Worm (Caenorhabditis elegans) whole organism, L4 larva: ENCODE results near the gene M05D6.9.

Experiments used
- R02D3.7 ChIP-seq: fragments of 150-350 bp; sonication (generic microtip); optimal IDR thresholded peaks from 3 replicates; lab custom pipeline; 2014; ENCODE audit warnings: missing biosample characterization, missing genetic modification characterization
- T26A8.4 ChIP-seq: fragments of 200-800 bp; sonication (Bioruptor generic); IDR thresholded peaks from 2 replicates; pipeline ENCODE4 v1.3.6; 2022; ENCODE audit warnings: missing genetic modification characterization, missing compliant biosample characterization
- aha-1 ChIP-seq: fragments of 150-350 bp; peaks from one replicate; lab custom pipeline; 2014; ENCODE audit warnings: missing biosample characterization, missing genetic modification characterization
- aly-2 ChIP-seq: sonication (generic microtip); optimal IDR thresholded peaks from 2 replicates; lab custom pipeline; 2018; ENCODE audit warnings: missing biosample characterization, missing genetic modification characterization
- ama-1 ChIP-seq: fragments of 150-350 bp; optimal IDR thresholded peaks from 2 replicates; lab custom pipeline; 2014; ENCODE audit warnings: inconsistent platforms, mixed read lengths
- attf-4 ChIP-seq: sonication (generic microtip); optimal IDR thresholded peaks from 3 replicates; lab custom pipeline; 2017; ENCODE audit warnings: missing biosample characterization, missing genetic modification characterization
- ceh-28 ChIP-seq: fragments of 150-350 bp; optimal IDR thresholded peaks from 2 replicates; lab custom pipeline; 2014; ENCODE audit warnings: missing biosample characterization, missing genetic modification reagents, missing genetic modification characterization
- ceh-82 ChIP-seq: sonication (generic microtip); optimal IDR thresholded peaks from 2 replicates; lab custom pipeline; 2017; ENCODE audit warnings: missing biosample characterization, missing genetic modification characterization
- ctbp-1 ChIP-seq: fragments of 200-800 bp; sonication (Bioruptor generic); IDR thresholded peaks from 2 replicates; pipeline ENCODE4 v1.3.6; 2022; ENCODE audit warnings: missing genetic modification reagents, missing genetic modification characterization, missing compliant biosample characterization
- daf-16 ChIP-seq, 3 experiments: sonication (generic microtip); optimal IDR thresholded peaks; 2 replicates each; lab custom pipeline; 2016 to 2017; ENCODE audit warnings: missing genetic modification characterization in 3 of 3, missing genetic modification reagents in 3 of 3, mild to moderate bottlenecking in 2 of 3, missing compliant biosample characterization in 2 of 3, missing biosample characterization in 1 of 3, moderate library complexity in 1 of 3
- daf-19 ChIP-seq: fragments of 200-800 bp; sonication (Bioruptor generic); conservative IDR thresholded peaks from 2 replicates; pipeline ENCODE4 v1.3.6; 2022; ENCODE audit warnings: missing genetic modification characterization, missing compliant biosample characterization
- dmd-8 ChIP-seq: fragments of 200-800 bp; sonication (Bioruptor generic); IDR thresholded peaks from 2 replicates; pipeline ENCODE4 v1.3.6; 2022; ENCODE audit warnings: missing genetic modification characterization, missing compliant biosample characterization
- fos-1 ChIP-seq: fragments of 150-350 bp; optimal IDR thresholded peaks from 2 replicates; lab custom pipeline; 2014; ENCODE audit warnings: missing biosample characterization, missing genetic modification characterization
- gei-8 ChIP-seq: fragments of 200-800 bp; sonication (Bioruptor generic); optimal IDR thresholded peaks from 2 replicates; lab custom pipeline; 2018; ENCODE audit warnings: mild to moderate bottlenecking, missing genetic modification characterization, missing compliant biosample characterization
- hif-1 ChIP-seq, 2 experiments: sonication (generic microtip); optimal IDR thresholded peaks; 2 replicates each; lab custom pipeline; 2016 to 2017; ENCODE audit warnings: missing compliant biosample characterization in 2 of 2, missing genetic modification characterization in 2 of 2, missing genetic modification reagents in 2 of 2, missing genotype in 2 of 2, mild to moderate bottlenecking in 1 of 2
- hlh-11 ChIP-seq: fragments of 200-800 bp; sonication (Bioruptor generic); optimal IDR thresholded peaks from 2 replicates; lab custom pipeline; 2018; ENCODE audit warnings: mild to moderate bottlenecking, missing genetic modification characterization, missing compliant biosample characterization
- hlh-30 ChIP-seq: sonication (generic microtip); optimal IDR thresholded peaks from 2 replicates; lab custom pipeline; 2017; ENCODE audit warnings: antibody characterized with exemption, mild to moderate bottlenecking, missing genetic modification characterization, missing compliant biosample characterization; ENCODE audit not compliant: insufficient read depth
- lin-1 ChIP-seq: fragments of 200-800 bp; sonication (Bioruptor generic); IDR thresholded peaks from 2 replicates; pipeline ENCODE4 v1.3.6; 2022; ENCODE audit warnings: missing genetic modification reagents, missing genetic modification characterization, missing compliant biosample characterization
- lin-15B ChIP-seq: fragments of 150-350 bp; sonication (generic microtip); optimal IDR thresholded peaks from 3 replicates; lab custom pipeline; 2014; ENCODE audit warnings: missing biosample characterization, missing genetic modification characterization
- lin-39 ChIP-seq: fragments of 150-350 bp; optimal IDR thresholded peaks from 2 replicates; lab custom pipeline; 2014; ENCODE audit warnings: missing biosample characterization, missing genetic modification reagents, missing genetic modification characterization
- lir-3 ChIP-seq: sonication (generic microtip); optimal IDR thresholded peaks from 2 replicates; lab custom pipeline; 2016; ENCODE audit warnings: mild to moderate bottlenecking, missing genetic modification characterization, missing compliant biosample characterization
- madf-5 ChIP-seq, 2 experiments: fragments of 200-800 bp; sonication (Bioruptor generic); IDR thresholded peaks; 2 replicates each; pipeline ENCODE4 v1.3.6; 2022; ENCODE audit warnings: missing compliant biosample characterization in 2 of 2, missing genetic modification characterization in 2 of 2
- mes-2 ChIP-seq: sonication (generic microtip); optimal IDR thresholded peaks from 2 replicates; lab custom pipeline; 2016; ENCODE audit warnings: missing genotype, mild to moderate bottlenecking, missing genetic modification characterization, missing compliant biosample characterization; ENCODE audit not compliant: poor library complexity, severe bottlenecking
- mxl-3 ChIP-seq: fragments of 200-800 bp; sonication (Bioruptor generic); optimal IDR thresholded peaks from 2 replicates; lab custom pipeline; 2018; ENCODE audit warnings: mild to moderate bottlenecking, missing genetic modification characterization, missing compliant biosample characterization
- nhr-102 ChIP-seq: sonication (generic microtip); optimal IDR thresholded peaks from 2 replicates; lab custom pipeline; 2016; ENCODE audit warnings: mild to moderate bottlenecking, missing genetic modification characterization, moderate library complexity, missing compliant biosample characterization
- nhr-111 ChIP-seq: fragments of 200-800 bp; sonication (Bioruptor generic); optimal IDR thresholded peaks from 2 replicates; lab custom pipeline; 2018; ENCODE audit warnings: mild to moderate bottlenecking, missing genetic modification characterization, missing compliant biosample characterization
- nhr-25 ChIP-seq: sonication (generic microtip); optimal IDR thresholded peaks from 2 replicates; lab custom pipeline; 2017; ENCODE audit warnings: missing genetic modification characterization, mild to moderate bottlenecking, missing compliant biosample characterization, antibody characterized with exemption, moderate library complexity, borderline replicate concordance; ENCODE audit not compliant: insufficient read depth
- nhr-28 ChIP-seq: fragments of 150-350 bp; optimal IDR thresholded peaks from 2 replicates; lab custom pipeline; 2014; ENCODE audit warnings: missing biosample characterization, missing genetic modification characterization
- nhr-42 ChIP-seq: fragments of 200-800 bp; sonication (Bioruptor generic); IDR thresholded peaks from 2 replicates; pipeline ENCODE4 v1.3.6; 2022; ENCODE audit warnings: missing genetic modification characterization, missing compliant biosample characterization
- nhr-6 ChIP-seq: fragments of 150-350 bp; optimal IDR thresholded peaks from 2 replicates; lab custom pipeline; 2014; ENCODE audit warnings: missing biosample characterization, missing genetic modification characterization
- nhr-76 ChIP-seq: fragments of 150-350 bp; optimal IDR thresholded peaks from 2 replicates; lab custom pipeline; 2014; ENCODE audit warnings: missing biosample characterization, missing genetic modification characterization
- nhr-77 ChIP-seq: fragments of 150-350 bp; optimal IDR thresholded peaks from 2 replicates; lab custom pipeline; 2014; ENCODE audit warnings: missing biosample characterization, missing genetic modification characterization
- php-3 ChIP-seq: fragments of 200-800 bp; sonication (Bioruptor generic); IDR thresholded peaks from 2 replicates; pipeline ENCODE4 v1.3.6; 2022; ENCODE audit warnings: missing genetic modification reagents, missing genetic modification characterization, missing compliant biosample characterization
- sdz-12 ChIP-seq: fragments of 200-800 bp; sonication (Bioruptor generic); optimal IDR thresholded peaks from 2 replicates; lab custom pipeline; 2018; ENCODE audit warnings: mild to moderate bottlenecking, missing genetic modification characterization, missing compliant biosample characterization
- skn-1 ChIP-seq: fragments of 150-350 bp; optimal IDR thresholded peaks from 2 replicates; lab custom pipeline; 2014; ENCODE audit warnings: missing biosample characterization, missing genetic modification characterization
- unc-62 ChIP-seq, 3 experiments: fragments of 150-350 bp in 1 of 3; sonication (generic microtip); optimal IDR thresholded peaks in 2 of 3; peaks in 1 of 3; 1 replicate in 1 of 3; 2 replicates in 2 of 3; lab custom pipeline; 2014 to 2017; ENCODE audit warnings: missing biosample characterization in 3 of 3, missing genetic modification characterization in 3 of 3, missing genetic modification reagents in 3 of 3, missing genotype in 1 of 3
- zfp-3 ChIP-seq: fragments of 200-800 bp; sonication (Bioruptor generic); conservative IDR thresholded peaks from 2 replicates; pipeline ENCODE4 v1.3.6; 2022; ENCODE audit warnings: missing genetic modification reagents, missing genetic modification characterization, missing compliant biosample characterization
- zip-11 ChIP-seq: fragments of 200-800 bp; sonication (Bioruptor generic); IDR thresholded peaks from 2 replicates; pipeline ENCODE4 v1.3.6; 2022; ENCODE audit warnings: missing genetic modification characterization, missing compliant biosample characterization
- zip-2 ChIP-seq: fragments of 150-350 bp; optimal IDR thresholded peaks from 2 replicates; lab custom pipeline; 2014; ENCODE audit warnings: missing biosample characterization, missing genetic modification characterization

M05D6.9 gene

DNA sequence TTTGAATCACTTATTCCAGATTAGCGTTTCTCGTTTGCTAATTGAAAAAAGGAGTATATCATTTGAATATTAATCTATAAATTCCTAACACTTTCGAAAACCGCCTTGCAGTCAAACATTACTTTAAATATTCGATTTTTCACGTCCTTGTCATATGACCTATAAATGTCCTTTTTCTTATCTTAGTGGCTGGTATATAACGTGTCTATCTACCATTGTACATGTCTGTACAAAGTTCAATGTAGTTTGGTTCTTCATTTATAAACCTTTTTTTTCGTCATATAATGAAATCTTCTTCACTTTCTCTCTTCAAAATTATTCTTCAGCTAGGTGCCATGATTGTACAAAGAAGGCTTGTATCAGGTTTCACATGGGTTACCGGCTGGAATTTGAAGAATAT is 8.5 kb upstream of the M05D6.9 start, which contains the start of gene gbh-2 (continued):
- TF ChIP-seq attf-4, result no peak
- TF ChIP-seq, all 104 proteins: peak for 21

DNA sequence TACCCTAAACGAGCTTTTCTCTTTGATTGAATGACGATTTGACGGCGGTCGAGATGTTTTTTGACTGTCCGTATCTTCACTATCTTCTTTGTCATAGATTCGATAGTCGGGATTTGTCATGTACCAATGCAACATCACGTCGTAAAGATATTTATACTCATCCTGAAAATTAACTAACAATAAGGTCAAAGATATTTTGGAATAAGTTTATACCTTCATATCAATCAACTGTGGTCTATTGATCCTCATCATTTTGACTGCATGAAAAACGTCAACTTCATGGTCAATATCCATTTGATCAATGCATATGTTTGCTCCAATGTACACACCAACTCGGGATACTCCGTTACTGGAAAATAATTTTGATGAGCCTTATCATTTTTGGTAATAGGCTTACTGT is 6.0 kb upstream of the M05D6.9 start:
- TF ChIP-seq aly-2 (tag; lab: Kevin White, UChicago), result no peak
- peak in 1 of 2 experiments; percentile 63 for TF ChIP-seq unc-62 (GFP tag; optimal IDR thresholded peaks at IDR 0.05 in 1 of 2; lab: Kevin White, UChicago)
- no peak for TF ChIP-seq unc-62 (tag; optimal IDR thresholded peaks at IDR 0.05; lab: Kevin White, UChicago)
- peak; percentile 53 for TF ChIP-seq aha-1 (tag; lab: Kevin White, UChicago)
- TF ChIP-seq zip-2 (tag; lab: Kevin White, UChicago), result no peak
- TF ChIP-seq, all 104 proteins: peak for 2

DNA sequence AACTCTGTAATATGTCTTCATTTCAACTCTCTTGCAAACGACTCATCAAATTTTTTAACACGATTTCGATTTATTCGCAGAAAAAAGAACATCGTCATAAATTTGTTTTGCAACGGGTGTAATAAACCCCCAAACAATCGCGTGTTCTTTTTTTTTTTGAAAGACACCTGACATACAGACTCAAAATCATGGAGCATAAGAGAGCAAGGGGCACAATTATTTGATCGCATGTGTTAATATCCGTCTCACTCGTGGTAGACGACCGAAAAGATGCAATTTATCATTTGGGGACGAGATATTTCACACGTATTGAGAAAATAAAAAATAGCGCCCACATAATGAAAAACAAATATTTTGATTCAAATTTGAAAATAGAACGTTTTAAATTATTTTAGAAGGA is 2.1 kb downstream of the M05D6.9 start:
- TF ChIP-seq mes-2 (tag; lab: Kevin White, UChicago) (no peak), madf-5 (GFP tag; IDR thresholded peaks at IDR 0.05; lab: Robert Waterston, UW) (no peak), mxl-3 (GFP tag; lab: Kevin White, UChicago) (no peak), attf-4 (no peak), lin-15B (tag; lab: Kevin White, UChicago) (no peak), skn-1 (tag; lab: Kevin White, UChicago) (no peak), dmd-8 (GFP tag; lab: Robert Waterston, UW) (no peak), lin-39 (tag; lab: Kevin White, UChicago) (no peak), nhr-25 (no peak), ceh-28 (tag; lab: Kevin White, UChicago) (no peak), nhr-28 (no peak), lir-3 (tag; lab: Kevin White, UChicago) (no peak), ama-1 (lab: Kevin White, UChicago) (no peak), ctbp-1 (GFP tag; lab: Robert Waterston, UW) (no peak), T26A8.4 (GFP tag; lab: Robert Waterston, UW) (no peak), zip-11 (GFP tag; lab: Robert Waterston, UW) (no peak), sdz-12 (no peak), daf-16 (GFP tag; optimal IDR thresholded peaks at IDR 0.05; lab: Kevin White, UChicago) (peak in 1 of 2 experiments; percentile 65), daf-16 (tag; optimal IDR thresholded peaks at IDR 0.05; lab: Kevin White, UChicago) (no peak), nhr-6 (tag; lab: Kevin White, UChicago) (no peak), nhr-102 (tag; lab: Kevin White, UChicago) (no peak), hlh-30 (tag; lab: Kevin White, UChicago) (peak; percentile 45), php-3 (no peak), hlh-11 (tag; lab: Kevin White, UChicago) (peak; percentile 29), fos-1 (tag; lab: Kevin White, UChicago) (no peak), zfp-3 (GFP tag; lab: Robert Waterston, UW) (no peak), ceh-82 (tag; lab: Kevin White, UChicago) (no peak), hif-1 (tag; optimal IDR thresholded peaks at IDR 0.05; lab: Kevin White, UChicago) (peak in 1 of 2 experiments; percentile 0), nhr-76 (no peak), R02D3.7 (tag; lab: Kevin White, UChicago) (no peak), lin-1 (GFP tag; lab: Robert Waterston, UW) (no peak), daf-19 (no peak), gei-8 (GFP tag; lab: Kevin White, UChicago) (no peak), aly-2 (tag; lab: Kevin White, UChicago) (no peak), nhr-77 (tag; lab: Kevin White, UChicago) (no peak), nhr-111 (GFP tag; lab: Kevin White, UChicago) (no peak), nhr-42 (GFP tag; lab: Robert Waterston, UW) (no peak)
- TF ChIP-seq, all 104 proteins: peak for 4
